Worm (Caenorhabditis elegans) whole organism, L4/young adult: Measurements from ENCODE around the gene B0495.7.

Source experiments
- W03F9.2 ChIP-seq: fragments of 150-350 bp; optimal IDR thresholded peaks from 2 replicates; lab custom pipeline; 2014; ENCODE audit warnings: missing biosample characterization, missing genetic modification characterization
- dao-5 ChIP-seq: sonication (generic microtip); optimal IDR thresholded peaks from 2 replicates; lab custom pipeline; 2016; ENCODE audit warnings: missing genotype, missing genetic modification characterization, moderate library complexity, missing compliant biosample characterization
- him-1 ChIP-seq: sonication (generic microtip); optimal IDR thresholded peaks from 2 replicates; lab custom pipeline; 2016; ENCODE audit warnings: missing genotype, missing genetic modification reagents, missing genetic modification characterization, missing compliant biosample characterization

DNA sequence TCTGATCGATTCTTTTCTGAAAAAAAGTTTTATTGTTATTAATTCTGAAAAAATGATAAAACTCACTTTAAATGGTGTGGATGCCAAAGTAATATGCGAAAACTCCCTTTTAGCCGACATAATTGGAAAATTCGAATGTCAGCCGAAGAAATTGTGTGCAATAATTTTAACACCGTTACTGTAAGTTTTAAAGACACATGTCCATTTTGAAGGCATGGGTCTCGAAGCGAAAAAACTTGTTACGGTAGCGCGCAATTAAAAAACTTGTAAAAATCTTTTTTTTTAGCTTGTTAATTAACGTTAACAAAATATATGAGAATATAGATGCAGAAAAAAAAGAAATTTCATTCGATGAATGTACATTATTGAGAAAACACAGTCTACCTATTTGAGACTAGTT is 14.6 kb downstream of the B0495.7 start, which contains the start of gene pid-1:
- no peak for TF ChIP-seq him-1 (tag; lab: Kevin White, UChicago)
- no peak for TF ChIP-seq W03F9.2 (tag; lab: Kevin White, UChicago)
- no peak for TF ChIP-seq dao-5 (tag; lab: Kevin White, UChicago)
